Worm (Caenorhabditis elegans) whole organism, late embryonic: ENCODE results near the gene B0563.9.

Experiments
- F13H6.1 ChIP-seq: sonication (generic microtip); optimal IDR thresholded peaks from 2 replicates; lab custom pipeline; 2016; ENCODE audit warnings: missing genetic modification characterization, missing compliant biosample characterization
- K09A11.1 ChIP-seq: sonication (generic microtip); optimal IDR thresholded peaks from 2 replicates; lab custom pipeline; 2017; ENCODE audit warnings: antibody characterized with exemption, mild to moderate bottlenecking, missing genetic modification characterization, missing compliant biosample characterization; ENCODE audit not compliant: insufficient read depth
- T23F11.4 ChIP-seq: fragments of 200-800 bp; sonication (Bioruptor generic); optimal IDR thresholded peaks from 2 replicates; lab custom pipeline; 2018; ENCODE audit warnings: mild to moderate bottlenecking, missing genetic modification characterization, missing compliant biosample characterization
- ahr-1 ChIP-seq: sonication (generic microtip); optimal IDR thresholded peaks from 2 replicates; lab custom pipeline; 2016; ENCODE audit warnings: missing genetic modification characterization, missing compliant biosample characterization
- ceh-14 ChIP-seq: sonication (generic microtip); optimal IDR thresholded peaks from 2 replicates; lab custom pipeline; 2016; ENCODE audit warnings: missing genotype, missing genetic modification characterization, missing compliant biosample characterization
- ceh-2 ChIP-seq: sonication (generic microtip); optimal IDR thresholded peaks from 2 replicates; lab custom pipeline; 2016; ENCODE audit warnings: missing genotype, missing genetic modification characterization, missing compliant biosample characterization
- ceh-22 ChIP-seq: sonication (generic microtip); optimal IDR thresholded peaks from 2 replicates; lab custom pipeline; 2017; ENCODE audit warnings: missing biosample characterization, missing genetic modification characterization
- ceh-31 ChIP-seq: sonication (generic microtip); optimal IDR thresholded peaks from 2 replicates; lab custom pipeline; 2016; ENCODE audit warnings: missing genetic modification characterization, missing compliant biosample characterization
- ceh-34 ChIP-seq: sonication (generic microtip); optimal IDR thresholded peaks from 2 replicates; lab custom pipeline; 2016; ENCODE audit warnings: mild to moderate bottlenecking, missing genetic modification characterization, missing compliant biosample characterization
- ceh-45 ChIP-seq: fragments of 200-800 bp; sonication (Bioruptor generic); IDR thresholded peaks from 2 replicates; pipeline ENCODE4 v1.3.6; 2022; ENCODE audit warnings: missing genetic modification reagents, missing genetic modification characterization, missing compliant biosample characterization
- ceh-48 ChIP-seq: sonication (generic microtip); optimal IDR thresholded peaks from 2 replicates; lab custom pipeline; 2016; ENCODE audit warnings: missing genetic modification characterization, inconsistent platforms, missing compliant biosample characterization
- ceh-6 ChIP-seq: fragments of 200-800 bp; sonication (Bioruptor generic); optimal IDR thresholded peaks from 2 replicates; lab custom pipeline; 2018; ENCODE audit warnings: mild to moderate bottlenecking, missing genetic modification characterization, missing compliant biosample characterization
- ceh-9 ChIP-seq: sonication (generic microtip); optimal IDR thresholded peaks from 2 replicates; lab custom pipeline; 2016; ENCODE audit warnings: mild to moderate bottlenecking, missing genetic modification characterization, inconsistent platforms, missing compliant biosample characterization
- dmd-4 ChIP-seq: sonication (generic microtip); optimal IDR thresholded peaks from 2 replicates; lab custom pipeline; 2016; ENCODE audit warnings: borderline replicate concordance, missing genetic modification characterization, missing compliant biosample characterization
- dve-1 ChIP-seq: sonication (generic microtip); optimal IDR thresholded peaks from 2 replicates; lab custom pipeline; 2017; ENCODE audit warnings: antibody characterized with exemption, mild to moderate bottlenecking, missing genetic modification characterization, missing compliant biosample characterization
- elt-4 ChIP-seq: sonication (generic microtip); optimal IDR thresholded peaks from 2 replicates; lab custom pipeline; 2016; ENCODE audit warnings: missing genetic modification characterization, missing compliant biosample characterization
- fax-1 ChIP-seq: sonication (generic microtip); optimal IDR thresholded peaks from 2 replicates; lab custom pipeline; 2016; ENCODE audit warnings: missing genotype, missing genetic modification characterization, missing compliant biosample characterization
- fkh-10 ChIP-seq: fragments of 150-350 bp; optimal IDR thresholded peaks from 2 replicates; lab custom pipeline; 2014; ENCODE audit warnings: missing biosample characterization, missing genetic modification reagents, missing genetic modification characterization
- gmeb-2 ChIP-seq: sonication (generic microtip); optimal IDR thresholded peaks from 2 replicates; lab custom pipeline; 2016; ENCODE audit warnings: missing genetic modification characterization, inconsistent platforms, missing compliant biosample characterization
- hlh-13 ChIP-seq: fragments of 200-800 bp; sonication (Bioruptor generic); optimal IDR thresholded peaks from 2 replicates; lab custom pipeline; 2018; ENCODE audit warnings: mild to moderate bottlenecking, missing genetic modification characterization, missing compliant biosample characterization
- hlh-30 ChIP-seq: sonication (generic microtip); optimal IDR thresholded peaks from 2 replicates; lab custom pipeline; 2017; ENCODE audit warnings: antibody characterized with exemption, missing genetic modification characterization, missing compliant biosample characterization; ENCODE audit not compliant: insufficient read depth
- hlh-6 ChIP-seq: sonication (generic microtip); optimal IDR thresholded peaks from 2 replicates; lab custom pipeline; 2016; ENCODE audit warnings: missing genotype, missing genetic modification characterization, missing compliant biosample characterization
- hlh-8 ChIP-seq: sonication (generic microtip); optimal IDR thresholded peaks from 2 replicates; lab custom pipeline; 2016; ENCODE audit warnings: missing genotype, missing genetic modification characterization, missing compliant biosample characterization
- lim-6 ChIP-seq: sonication (generic microtip); optimal IDR thresholded peaks from 2 replicates; lab custom pipeline; 2016; ENCODE audit warnings: missing genetic modification characterization, missing compliant biosample characterization
- lin-11 ChIP-seq: fragments of 200-800 bp; sonication (Bioruptor generic); optimal IDR thresholded peaks from 2 replicates; lab custom pipeline; 2018; ENCODE audit warnings: mild to moderate bottlenecking, missing genetic modification characterization, missing compliant biosample characterization
- mec-3 ChIP-seq: sonication (generic microtip); optimal IDR thresholded peaks from 2 replicates; lab custom pipeline; 2016; ENCODE audit warnings: borderline replicate concordance, missing genetic modification characterization, missing compliant biosample characterization
- nhr-232 ChIP-seq: sonication (generic microtip); optimal IDR thresholded peaks from 2 replicates; lab custom pipeline; 2016; ENCODE audit warnings: missing genetic modification characterization, missing compliant biosample characterization
- npax-4 ChIP-seq: sonication (generic microtip); optimal IDR thresholded peaks from 2 replicates; lab custom pipeline; 2016; ENCODE audit warnings: missing genetic modification characterization, missing compliant biosample characterization
- pat-9 ChIP-seq: fragments of 200-800 bp; sonication (Bioruptor generic); optimal IDR thresholded peaks from 2 replicates; lab custom pipeline; 2018; ENCODE audit warnings: mild to moderate bottlenecking, missing genetic modification characterization, moderate library complexity, missing compliant biosample characterization
- pqm-1 ChIP-seq: sonication (generic microtip); optimal IDR thresholded peaks from 2 replicates; lab custom pipeline; 2016; ENCODE audit warnings: missing genetic modification characterization, missing compliant biosample characterization
- pros-1 ChIP-seq: fragments of 150-350 bp; optimal IDR thresholded peaks from 2 replicates; lab custom pipeline; 2014; ENCODE audit warnings: missing biosample characterization, missing genetic modification reagents, missing genetic modification characterization
- ref-2 ChIP-seq: sonication (generic microtip); optimal IDR thresholded peaks from 2 replicates; lab custom pipeline; 2016; ENCODE audit warnings: missing genetic modification characterization, missing compliant biosample characterization
- rnt-1 ChIP-seq: sonication (generic microtip); optimal IDR thresholded peaks from 2 replicates; lab custom pipeline; 2016; ENCODE audit warnings: missing genetic modification characterization, missing compliant biosample characterization
- tbx-2 ChIP-seq: sonication (generic microtip); optimal IDR thresholded peaks from 2 replicates; lab custom pipeline; 2016; ENCODE audit warnings: missing genetic modification characterization, missing compliant biosample characterization
- tbx-7 ChIP-seq: sonication (generic microtip); optimal IDR thresholded peaks from 2 replicates; lab custom pipeline; 2016; ENCODE audit warnings: missing genotype, missing genetic modification characterization, missing compliant biosample characterization
- ttx-3 ChIP-seq: sonication (generic microtip); optimal IDR thresholded peaks from 2 replicates; lab custom pipeline; 2016; ENCODE audit warnings: missing genetic modification reagents, missing genetic modification characterization, missing compliant biosample characterization
- zip-5 ChIP-seq: sonication (generic microtip); optimal IDR thresholded peaks from 2 replicates; lab custom pipeline; 2016; ENCODE audit warnings: missing genetic modification characterization, missing compliant biosample characterization
- ztf-16 ChIP-seq: sonication (generic microtip); optimal IDR thresholded peaks from 2 replicates; lab custom pipeline; 2017; ENCODE audit warnings: missing genetic modification characterization, missing compliant biosample characterization

Gene B0563.9

ce11 chrX:9168239-9168638 is at the start of gene B0563.9:
TSS of gene B0563.9 (plus strand) at chrX:9168539.
- TF ChIP-seq dve-1 (no peak), pqm-1 (tag; lab: Kevin White, UChicago) (no peak), hlh-6 (no peak), rnt-1 (tag; lab: Kevin White, UChicago) (no peak), fax-1 (tag; lab: Kevin White, UChicago) (no peak), ceh-22 (tag; lab: Kevin White, UChicago) (no peak), tbx-2 (tag; lab: Kevin White, UChicago) (no peak), pat-9 (tag; lab: Kevin White, UChicago) (no peak), ceh-45 (no peak), ceh-48 (tag; lab: Kevin White, UChicago) (no peak), ceh-31 (no peak), ceh-6 (GFP tag; lab: Kevin White, UChicago) (no peak), hlh-8 (no peak), ceh-9 (no peak)

- TF ChIP-seq F13H6.1, result no peak
- TF ChIP-seq, all 69 proteins: peak for 0
Observed at ce11 chrX:9137402-9137801, 30.9 kb upstream of the B0563.9 start, which contains the start of gene B0563.6. TSS of gene B0563.6 (plus strand) at chrX:9137702.

- TF ChIP-seq dmd-4 (no peak), mec-3 (tag; lab: Kevin White, UChicago) (no peak), zip-5 (tag; lab: Kevin White, UChicago) (no peak), T23F11.4 (GFP tag; lab: Kevin White, UChicago) (no peak), K09A11.1 (no peak), tbx-7 (tag; lab: Kevin White, UChicago) (no peak), nhr-232 (no peak), pros-1 (tag; lab: Kevin White, UChicago) (no peak), hlh-8 (no peak), ceh-22 (tag; lab: Kevin White, UChicago) (no peak), fkh-10 (GFP tag; lab: Kevin White, UChicago) (no peak), fax-1 (tag; lab: Kevin White, UChicago) (no peak), ceh-6 (GFP tag; lab: Kevin White, UChicago) (no peak), hlh-13 (GFP tag; lab: Kevin White, UChicago) (no peak), elt-4 (no peak), lim-6 (no peak), ceh-2 (tag; lab: Kevin White, UChicago) (no peak), gmeb-2 (tag; lab: Kevin White, UChicago) (no peak)
Observed at ce11 chrX:9145848-9146247, 22.5 kb upstream of the B0563.9 start, which contains the start of gene B0563.5. TSS of gene B0563.5 (plus strand) at chrX:9146148.

- no peak for TF ChIP-seq pat-9 (tag; lab: Kevin White, UChicago)
- TF ChIP-seq nhr-232, result no peak
- TF ChIP-seq pros-1 (tag; lab: Kevin White, UChicago), result no peak
- TF ChIP-seq ceh-34 (tag; lab: Kevin White, UChicago), result no peak
- TF ChIP-seq hlh-30 (tag; lab: Kevin White, UChicago), result no peak
- no peak for TF ChIP-seq npax-4 (tag; lab: Kevin White, UChicago)
- TF ChIP-seq ahr-1, result no peak
- no peak for TF ChIP-seq ceh-48 (tag; lab: Kevin White, UChicago)
- TF ChIP-seq ttx-3 (tag; lab: Kevin White, UChicago), result no peak
- TF ChIP-seq K09A11.1, result no peak
- no peak for TF ChIP-seq fax-1 (tag; lab: Kevin White, UChicago)
- TF ChIP-seq lin-11 (tag; lab: Kevin White, UChicago), result no peak
- TF ChIP-seq ceh-14 (tag; lab: Kevin White, UChicago), result no peak
- no peak for TF ChIP-seq ceh-31
- no peak for TF ChIP-seq ref-2
- TF ChIP-seq ztf-16, result no peak
- no peak for TF ChIP-seq F13H6.1
Observed at ce11 chrX:9146953-9147352, 21.4 kb upstream of the B0563.9 start.
